Fruit fly (Drosophila melanogaster): ENCODE data around the gene MSAmiP.

MSAmiP gene

DNA sequence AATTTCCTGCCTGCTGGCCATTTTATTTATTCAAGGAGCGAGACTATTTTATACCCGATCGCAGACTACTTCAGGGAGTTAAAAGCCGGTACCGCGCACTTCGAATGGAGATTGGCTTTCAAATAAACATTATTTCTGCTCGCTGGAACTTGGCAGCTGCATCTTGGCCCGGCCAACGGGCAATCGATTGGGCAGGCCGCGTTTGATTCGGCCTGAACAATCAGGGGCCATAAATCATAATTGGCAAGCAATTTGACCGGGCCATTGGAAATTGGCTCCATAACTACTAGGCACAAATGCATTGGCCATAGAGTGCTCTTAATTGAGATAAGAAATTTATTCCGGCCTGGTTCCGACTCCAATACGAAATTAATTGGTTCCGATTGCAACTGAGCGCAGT, at the start of gene MSAmiP:
Gene MSAmiP, minus strand, starts transcription at position 101 of the 400 bp plus-strand sequence.
- TF ChIP-seq noc (tag; optimal IDR thresholded peaks at IDR 0.05), result no peak

DNA sequence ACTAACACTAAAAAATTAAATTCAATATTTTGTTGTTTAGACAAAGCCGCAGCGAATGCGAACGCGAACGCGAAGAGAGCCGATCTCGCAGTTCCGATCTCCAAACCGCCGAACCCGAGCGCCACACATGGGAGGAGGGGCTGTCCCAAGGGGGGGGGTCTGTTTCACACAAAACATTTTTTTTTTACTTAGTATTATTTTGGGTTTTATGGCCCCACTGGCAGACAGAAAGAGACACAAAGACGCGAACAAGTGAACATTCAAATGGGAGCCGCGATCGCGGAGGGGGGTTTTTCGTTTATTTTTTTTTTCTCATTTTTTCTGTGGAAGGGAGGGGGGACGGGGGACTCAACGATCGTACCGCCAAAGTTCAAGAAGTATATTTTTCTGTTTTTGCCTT, 48.2 kb upstream of the MSAmiP start:
- no peak for TF ChIP-seq noc (tag; optimal IDR thresholded peaks at IDR 0.05)

DNA sequence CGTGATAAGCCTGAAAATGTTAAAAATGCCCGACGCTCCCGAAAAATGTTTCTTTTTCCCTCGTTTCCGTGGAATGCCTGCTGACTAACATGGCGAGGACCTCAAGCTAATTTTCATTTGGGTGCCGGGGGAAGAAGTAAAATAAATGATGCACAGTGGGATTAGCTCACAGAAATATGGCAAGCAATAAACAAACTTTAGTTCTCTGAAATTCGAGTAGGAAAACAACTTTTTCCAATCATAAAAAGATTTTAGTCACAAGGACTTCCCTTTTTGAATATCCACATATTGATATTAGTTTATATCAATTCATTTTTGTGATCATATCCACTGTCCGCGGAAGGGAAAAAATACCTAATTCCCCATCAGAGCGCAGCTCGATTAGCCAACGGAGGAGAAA, 45.2 kb upstream of the MSAmiP start:
- TF ChIP-seq noc (tag; optimal IDR thresholded peaks at IDR 0.05), result no peak

DNA sequence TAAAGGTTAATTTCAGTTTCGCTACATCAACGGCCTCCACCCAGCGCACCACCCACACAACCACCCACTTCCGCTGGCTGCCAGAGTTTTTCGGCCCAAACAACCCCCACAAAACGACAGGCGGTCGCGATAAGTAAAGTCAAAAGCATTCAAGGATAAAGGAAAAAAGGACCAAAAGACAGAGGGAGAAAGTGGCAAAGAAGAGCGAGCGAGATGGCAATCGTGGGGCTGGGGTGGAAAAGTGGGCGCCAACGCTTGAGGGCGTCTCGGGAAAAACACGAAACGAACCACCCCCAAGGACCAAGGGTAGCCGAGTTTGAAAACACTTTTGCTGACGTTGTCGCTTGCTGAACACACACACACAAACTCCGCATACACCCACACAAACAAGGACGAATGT, 44.4 kb upstream of the MSAmiP start:
- TF ChIP-seq noc (tag; optimal IDR thresholded peaks at IDR 0.05), result no peak

DNA sequence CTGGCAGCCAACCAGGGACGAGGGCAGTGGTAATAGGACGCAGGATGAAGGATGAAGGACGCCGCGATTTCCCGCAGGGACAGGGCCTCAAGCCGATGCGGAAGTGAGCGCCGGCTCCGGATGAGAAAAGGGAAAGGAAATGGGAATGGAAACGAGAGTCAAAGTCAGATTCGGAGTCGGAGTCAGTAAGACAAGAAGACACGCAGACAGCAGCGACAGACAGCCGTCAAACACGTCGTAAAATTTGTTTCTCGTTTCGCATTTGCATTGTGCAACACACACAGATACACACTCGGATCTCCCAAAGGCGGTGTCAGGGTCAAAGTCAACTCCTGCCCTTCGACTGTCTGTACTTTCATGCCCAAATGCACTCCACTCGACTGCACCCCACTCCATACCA, 40.2 kb upstream of the MSAmiP start:
- no peak for TF ChIP-seq noc (tag; optimal IDR thresholded peaks at IDR 0.05)

DNA sequence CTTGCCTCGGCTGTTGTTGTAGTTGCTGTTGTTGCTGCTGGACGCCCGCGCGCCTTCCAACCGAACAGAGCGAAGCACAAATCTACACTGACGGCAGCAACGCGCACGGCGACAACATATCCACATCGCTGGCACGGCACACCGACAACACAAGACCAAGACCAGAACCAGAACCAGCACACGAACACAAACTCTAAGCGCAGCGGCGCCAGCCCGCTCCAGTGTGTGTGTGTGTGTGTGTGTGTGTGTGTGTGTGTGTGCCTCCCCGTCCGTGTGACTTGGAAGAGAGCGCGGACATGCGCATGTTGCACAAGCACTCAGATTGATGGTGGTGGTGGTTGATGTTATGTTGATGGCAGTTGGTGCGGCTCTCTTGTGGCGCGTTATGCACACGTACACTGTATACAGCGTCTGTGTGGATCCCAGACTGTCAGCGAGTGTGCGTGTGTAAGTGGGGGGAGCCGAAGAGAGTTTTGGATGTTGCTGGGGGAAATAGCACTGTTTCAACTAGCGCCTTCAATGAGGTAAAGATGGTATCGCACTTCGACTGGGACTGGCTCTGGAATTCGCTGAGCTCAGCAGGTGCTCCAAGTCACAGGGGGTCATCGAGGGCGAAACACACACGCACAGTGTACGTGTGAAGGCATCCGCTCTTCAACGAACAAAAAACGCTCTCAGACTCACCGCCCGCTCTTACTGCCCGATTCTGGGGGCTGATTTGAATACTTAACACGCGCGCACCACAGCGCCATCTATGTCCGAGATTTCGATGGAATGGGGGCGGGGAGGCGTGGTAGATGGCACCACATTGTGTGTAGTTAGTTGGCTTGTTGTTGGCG, 38.3 kb upstream of the MSAmiP start:
- TF ChIP-seq noc (tag; optimal IDR thresholded peaks at IDR 0.05), result no peak

DNA sequence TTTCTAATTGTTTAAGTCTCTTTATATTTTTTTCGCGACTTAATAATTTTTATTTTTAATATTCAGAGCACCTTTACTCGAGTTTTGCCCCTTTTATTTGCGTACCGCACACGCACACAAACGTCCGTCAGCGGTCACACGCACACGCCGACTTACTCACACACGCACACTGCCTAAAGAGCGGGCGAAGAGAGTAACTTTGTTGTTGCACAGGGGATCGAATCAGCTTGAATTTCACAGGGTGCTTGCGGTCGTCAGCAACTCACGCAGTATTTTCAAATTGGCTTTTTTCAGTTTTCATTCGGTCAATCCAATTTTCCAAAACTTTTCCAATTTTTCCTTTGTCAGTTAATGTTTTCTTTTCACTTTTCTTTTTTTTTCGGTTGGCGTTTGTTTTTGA, 37.3 kb upstream of the MSAmiP start:
- TF ChIP-seq noc (tag; optimal IDR thresholded peaks at IDR 0.05), result no peak

DNA sequence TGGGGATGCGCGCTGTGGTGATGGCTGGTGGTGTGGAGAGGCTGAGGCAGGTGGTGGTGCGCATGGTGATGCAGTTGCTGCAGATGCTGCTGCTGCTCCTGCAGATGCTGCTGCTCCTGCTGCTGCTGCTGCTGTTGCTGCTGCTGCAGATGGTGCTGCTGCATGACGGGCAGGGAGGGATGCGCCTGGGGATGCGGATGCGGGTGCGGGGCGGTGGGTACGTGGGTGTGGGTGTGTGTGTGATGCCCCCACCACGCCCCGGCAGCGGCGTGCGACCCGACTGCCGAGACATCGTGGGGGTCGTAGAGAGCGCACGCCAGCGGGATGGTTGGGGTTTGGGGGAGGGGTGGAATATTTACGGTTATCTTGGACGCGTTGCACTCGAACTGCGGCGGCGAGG, 36.8 kb upstream of the MSAmiP start:
- no peak for TF ChIP-seq noc (tag; optimal IDR thresholded peaks at IDR 0.05)

DNA sequence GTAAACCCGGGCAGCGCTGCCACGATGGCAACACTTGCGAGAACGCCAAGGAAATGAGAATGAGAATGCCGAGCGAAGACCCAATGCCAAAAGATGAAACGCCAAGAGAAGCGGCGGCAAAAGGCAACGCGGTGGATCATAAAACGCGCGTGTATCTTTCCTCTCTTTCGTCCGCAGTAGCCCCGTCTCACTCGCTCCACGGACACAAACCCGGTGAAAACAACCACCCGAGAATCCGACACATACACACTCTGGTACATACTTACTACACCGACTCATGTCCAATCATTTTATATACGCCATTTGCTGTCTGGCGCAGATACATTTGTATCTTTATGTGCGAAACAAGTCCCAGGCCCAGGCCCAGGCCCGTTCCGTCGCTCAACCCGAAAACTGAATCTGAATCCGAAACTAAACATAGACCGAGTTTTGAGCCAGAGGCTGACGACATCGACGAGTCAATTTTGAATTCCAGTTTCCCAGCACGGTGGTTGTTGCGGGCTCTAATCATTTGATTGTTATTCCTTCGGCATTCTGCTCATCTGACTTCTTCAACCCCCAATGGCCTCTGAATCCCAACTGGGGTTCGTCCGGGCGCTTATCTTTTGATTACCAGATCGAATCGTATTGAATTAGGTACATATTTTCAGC, 27.6 kb upstream of the MSAmiP start:
- TF ChIP-seq noc (tag; optimal IDR thresholded peaks at IDR 0.05), result no peak

DNA sequence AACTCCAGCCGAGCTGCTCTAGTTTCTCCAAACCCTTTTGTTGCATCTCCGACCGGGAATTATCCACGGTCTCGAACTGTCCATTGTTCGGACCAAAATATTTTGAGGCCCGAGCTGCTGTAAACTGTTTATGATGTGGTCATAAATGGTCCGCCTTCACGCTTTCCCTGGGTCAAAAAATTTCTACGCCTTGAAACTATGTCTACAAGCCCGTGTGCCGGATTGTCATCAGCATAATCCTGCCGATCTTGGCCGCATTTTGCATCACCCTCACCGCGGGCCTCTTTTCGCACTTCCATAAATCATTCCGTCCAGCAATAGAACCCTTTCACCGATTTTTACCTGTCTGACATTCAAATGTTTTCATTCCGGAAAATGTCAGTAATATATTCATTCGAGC, 25.3 kb upstream of the MSAmiP start:
- TF ChIP-seq noc (tag; optimal IDR thresholded peaks at IDR 0.05), result no peak

DNA sequence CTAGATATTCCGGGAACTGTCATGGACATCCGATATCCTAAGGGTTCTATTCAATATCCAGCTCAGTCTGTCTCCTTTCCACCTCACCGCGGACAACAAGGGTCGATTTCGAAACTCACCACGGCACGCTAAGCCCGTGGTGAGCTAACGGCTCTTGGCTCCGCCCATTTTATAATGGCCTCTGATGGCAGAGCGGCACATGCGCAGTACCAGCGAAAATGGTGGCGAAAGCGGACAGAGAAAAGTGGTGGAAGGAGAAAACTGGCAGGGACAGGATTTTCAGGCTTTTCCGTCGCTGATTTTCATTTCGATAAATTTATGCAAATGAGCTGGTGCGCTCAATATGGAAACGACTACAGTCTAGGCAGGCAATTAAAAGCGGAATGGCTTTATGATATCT, 24.3 kb upstream of the MSAmiP start:
- no peak for TF ChIP-seq noc (tag; optimal IDR thresholded peaks at IDR 0.05)

DNA sequence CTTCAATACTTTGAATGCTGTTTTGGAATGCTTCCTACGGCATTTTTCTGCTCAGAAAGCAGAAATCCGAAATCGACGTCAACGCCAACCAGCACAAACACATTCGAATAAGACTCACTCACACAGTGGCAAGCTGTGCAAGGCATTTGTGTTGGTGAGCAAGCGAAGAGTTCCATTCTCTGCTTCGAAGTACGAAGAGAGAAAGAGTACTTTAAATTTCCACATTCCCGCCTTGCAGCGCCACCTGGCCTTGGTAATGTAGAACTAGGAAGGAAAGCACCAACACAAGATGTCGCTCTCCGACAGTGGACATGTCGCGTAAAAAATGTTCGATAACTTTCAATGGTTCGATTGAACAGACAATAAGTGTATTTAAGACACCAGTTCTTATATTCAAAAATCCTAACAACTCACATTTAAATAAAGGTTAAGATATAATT, 22.9 kb upstream of the MSAmiP start:
- TF ChIP-seq noc (tag; optimal IDR thresholded peaks at IDR 0.05), result no peak

DNA sequence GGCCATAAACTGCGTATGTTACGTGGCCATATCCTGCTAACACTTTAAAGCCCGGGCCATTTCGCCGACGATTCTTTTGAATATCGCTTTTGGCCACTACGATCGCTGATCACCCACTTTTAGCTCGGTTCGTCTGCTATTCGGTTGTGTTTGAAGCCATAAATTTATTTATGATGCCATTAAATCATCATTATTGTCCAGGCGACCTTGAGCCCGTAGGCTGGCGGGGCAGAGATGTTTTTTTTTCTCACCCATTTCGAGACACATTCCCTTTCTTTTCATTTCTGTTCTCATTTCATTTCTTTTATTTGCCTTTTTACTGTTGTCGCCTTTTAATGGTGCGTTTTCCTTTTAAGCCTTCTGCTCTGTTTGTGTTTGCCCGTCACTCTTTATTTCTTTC, 19.5 kb upstream of the MSAmiP start:
- no peak for TF ChIP-seq noc (tag; optimal IDR thresholded peaks at IDR 0.05)

DNA sequence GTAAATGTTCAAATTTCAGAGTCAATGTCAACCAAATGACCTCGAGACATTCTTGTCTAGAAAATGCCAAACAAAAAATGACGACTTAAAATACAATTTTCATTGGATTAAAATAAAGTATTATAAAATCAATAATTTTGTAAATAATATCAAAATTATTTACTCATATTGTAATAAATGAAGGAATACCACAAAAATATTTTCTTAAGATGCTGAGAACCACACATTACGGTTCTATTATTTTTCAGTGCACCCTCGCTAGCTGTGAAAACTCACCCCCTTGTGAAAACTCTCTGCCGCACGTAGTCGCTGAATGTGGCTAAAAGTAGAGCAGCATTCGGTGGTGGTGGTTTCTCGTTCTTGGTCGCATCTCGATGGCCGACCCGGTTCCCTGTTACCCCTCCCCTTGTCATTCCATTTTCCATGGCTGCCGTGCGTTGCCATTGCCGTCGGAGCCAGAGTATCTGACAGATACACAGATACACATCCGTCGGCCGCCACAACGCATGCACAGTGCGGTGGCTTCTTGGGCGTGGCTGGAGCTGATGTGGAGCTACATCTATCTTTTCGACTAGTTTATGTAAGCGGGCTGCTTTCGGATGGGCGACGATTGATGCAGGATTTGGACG, 17.3 kb upstream of the MSAmiP start:
- TF ChIP-seq noc (tag; optimal IDR thresholded peaks at IDR 0.05), result no peak

DNA sequence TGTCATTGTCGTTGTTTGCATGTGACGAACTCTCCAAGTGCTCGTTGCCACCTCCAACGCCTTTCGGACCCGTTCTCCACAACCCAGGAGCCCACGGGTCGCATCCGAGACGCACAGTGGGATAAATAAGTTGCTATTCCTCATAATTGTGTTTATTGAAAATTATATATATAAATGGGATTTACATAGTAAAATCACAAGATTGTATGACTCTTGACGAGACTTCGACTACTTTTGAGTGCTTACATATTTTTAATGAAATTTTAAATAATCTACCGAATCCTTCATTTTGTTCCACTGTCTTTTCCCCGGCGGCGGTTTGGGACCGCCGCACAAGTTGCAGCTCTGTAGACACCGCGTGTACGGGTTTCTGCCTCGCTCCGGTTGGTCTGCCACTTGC, 11.7 kb upstream of the MSAmiP start:
- TF ChIP-seq noc (tag; optimal IDR thresholded peaks at IDR 0.05), result no peak

DNA sequence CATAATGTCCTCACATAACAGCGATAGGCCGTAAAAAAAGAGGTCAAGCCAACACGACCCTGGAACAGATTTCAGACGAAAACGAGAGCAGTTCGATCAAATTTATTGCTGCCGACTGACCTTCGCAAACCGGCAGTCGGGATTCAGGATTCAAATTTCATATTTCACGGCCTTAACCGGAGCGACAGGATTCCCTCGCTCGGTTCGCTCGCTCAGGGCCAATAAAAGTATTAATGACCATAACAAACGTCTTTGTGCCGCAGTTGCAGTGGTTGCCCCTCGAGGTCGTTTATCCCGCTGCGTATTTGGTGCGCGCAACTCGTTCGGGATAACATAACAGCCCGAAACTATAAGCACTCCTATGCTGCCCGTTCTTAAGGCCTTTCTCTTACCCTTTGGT, 5.9 kb upstream of the MSAmiP start:
- TF ChIP-seq noc (tag; optimal IDR thresholded peaks at IDR 0.05), result no peak

DNA sequence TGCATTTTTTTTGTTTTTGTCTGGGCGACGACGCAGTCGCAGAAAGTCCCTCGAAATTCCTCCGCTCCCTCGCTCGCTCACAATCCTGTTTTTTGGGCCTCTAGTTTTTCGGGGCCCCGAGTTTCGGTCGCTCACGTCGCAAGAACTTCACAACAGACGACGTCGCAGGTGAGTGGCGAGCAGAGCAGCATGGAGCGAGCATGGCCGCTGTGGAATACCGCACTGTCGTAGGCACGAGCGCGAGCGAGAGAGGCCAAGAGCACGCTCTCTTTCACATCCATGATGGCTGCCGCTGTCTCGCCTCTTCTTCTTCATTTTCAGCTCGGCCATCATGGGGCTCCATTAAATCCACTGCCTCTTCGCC, 3.5 kb upstream of the MSAmiP start:
- no peak for TF ChIP-seq noc (tag; optimal IDR thresholded peaks at IDR 0.05)

Measured in whole organism, larva.